Worm (Caenorhabditis elegans) whole organism, young adult: ENCODE measurements around the gene srh-34.

Experiments used
- B0336.3 ChIP-seq: fragments of 200-800 bp; sonication (Bioruptor generic); IDR thresholded peaks from 2 replicates; pipeline ENCODE4 v1.3.6; 2022; ENCODE audit warnings: missing genetic modification characterization, missing compliant biosample characterization
- C06A6.2 ChIP-seq: fragments of 200-800 bp; sonication (Bioruptor generic); conservative IDR thresholded peaks from 2 replicates; pipeline ENCODE4 v1.3.6; 2022; ENCODE audit warnings: missing genetic modification characterization, missing compliant biosample characterization
- K12H6.12 ChIP-seq: fragments of 200-800 bp; sonication (Bioruptor generic); optimal IDR thresholded peaks from 2 replicates; lab custom pipeline; 2018; ENCODE audit warnings: mild to moderate bottlenecking, missing genetic modification characterization, missing compliant biosample characterization
- Y53G8AR.9 ChIP-seq: fragments of 200-800 bp; sonication (Bioruptor generic); conservative IDR thresholded peaks from 2 replicates; pipeline ENCODE4 v1.3.6; 2022; ENCODE audit warnings: missing genetic modification reagents, missing genetic modification characterization, missing compliant biosample characterization
- ama-1 ChIP-seq, 3 experiments: fragments of 150-350 bp in 1 of 3; sonication (generic microtip) in 2 of 3; optimal IDR thresholded peaks; 2 replicates each; lab custom pipeline; 2014 to 2018; ENCODE audit warnings: missing biosample characterization in 2 of 3, missing genetic modification characterization in 2 of 3, missing genetic modification reagents in 2 of 3
- aptf-3 ChIP-seq: fragments of 200-800 bp; sonication (Bioruptor generic); IDR thresholded peaks from 2 replicates; pipeline ENCODE4 v1.3.6; 2022; ENCODE audit warnings: missing genetic modification characterization, missing compliant biosample characterization
- lir-1 ChIP-seq: fragments of 200-800 bp; sonication (Bioruptor generic); conservative IDR thresholded peaks from 2 replicates; pipeline ENCODE4 v1.3.6; 2022; ENCODE audit warnings: missing genetic modification reagents, missing genetic modification characterization, missing compliant biosample characterization
- rcor-1 ChIP-seq: fragments of 200-800 bp; sonication (Bioruptor generic); IDR thresholded peaks from 2 replicates; pipeline ENCODE4 v1.3.6; 2022; ENCODE audit warnings: missing genetic modification reagents, missing genetic modification characterization, missing compliant biosample characterization
- rpc-1 ChIP-seq, 2 experiments: fragments of 150-350 bp in 1 of 2; sonication (generic microtip) in 1 of 2; optimal IDR thresholded peaks; 2 replicates each; lab custom pipeline; 2014 to 2018; ENCODE audit warnings: missing biosample characterization in 1 of 2, missing genetic modification characterization in 1 of 2, missing genetic modification reagents in 1 of 2, missing genotype in 1 of 2
- snpc-3.4 ChIP-seq: sonication (generic microtip); optimal IDR thresholded peaks from 2 replicates; lab custom pipeline; 2017; ENCODE audit warnings: missing genetic modification characterization, mild to moderate bottlenecking, missing compliant biosample characterization, antibody characterized with exemption, moderate library complexity, missing genotype, missing genetic modification reagents
- tbx-9 ChIP-seq: sonication (generic microtip); optimal IDR thresholded peaks from 2 replicates; lab custom pipeline; 2016; ENCODE audit warnings: borderline replicate concordance, missing genetic modification characterization, inconsistent platforms, missing compliant biosample characterization
- ztf-18 ChIP-seq: sonication (generic microtip); optimal IDR thresholded peaks from 2 replicates; lab custom pipeline; 2016; ENCODE audit warnings: missing genotype, mild to moderate bottlenecking, missing genetic modification characterization, missing compliant biosample characterization

ce11 chrV:443193-443592, 3.3 kb downstream of the srh-34 start, which contains the start of gene srh-33:
- TF ChIP-seq lir-1 (GFP tag; lab: Robert Waterston, UW) (no peak), K12H6.12 (no peak), ztf-18 (tag; lab: Kevin White, UChicago) (no peak), ama-1 (optimal IDR thresholded peaks at IDR 0.05; lab: Kevin White, UChicago) (no peak), ama-1 (GFP tag; optimal IDR thresholded peaks at IDR 0.05; lab: Kevin White, UChicago) (no peak), tbx-9 (tag; lab: Kevin White, UChicago) (no peak), rpc-1 (optimal IDR thresholded peaks at IDR 0.05; lab: Kevin White, UChicago) (no peak), rpc-1 (tag; optimal IDR thresholded peaks at IDR 0.05; lab: Kevin White, UChicago) (no peak), C06A6.2 (no peak), Y53G8AR.9 (no peak), B0336.3 (no peak), aptf-3 (GFP tag; lab: Robert Waterston, UW) (no peak), snpc-3.4 (tag; lab: Kevin White, UChicago) (no peak), rcor-1 (GFP tag; lab: Robert Waterston, UW) (no peak)
